Worm (Caenorhabditis elegans) whole organism, L2 larva: ENCODE measurements around the gene tdo-2.

Experiments
- ZK546.5 ChIP-seq: sonication (generic microtip); optimal IDR thresholded peaks from 2 replicates; lab custom pipeline; 2017; ENCODE audit warnings: missing biosample characterization, missing genetic modification characterization
- mab-5 ChIP-seq: fragments of 150-350 bp; optimal IDR thresholded peaks from 2 replicates; lab custom pipeline; 2014; ENCODE audit warnings: missing biosample characterization, missing genetic modification characterization
- nhr-11 ChIP-seq: fragments of 150-350 bp; optimal IDR thresholded peaks from 2 replicates; lab custom pipeline; 2014; ENCODE audit warnings: missing biosample characterization, missing genetic modification characterization

ce11 chrIII:5936992-5937391, 17.2 kb upstream of the tdo-2 start, which contains the start of gene EGAP1.1:
- TF ChIP-seq mab-5 (tag; lab: Kevin White, UChicago) (no peak), ZK546.5 (tag; lab: Kevin White, UChicago) (no peak), nhr-11 (tag; lab: Kevin White, UChicago) (no peak)
